Worm (Caenorhabditis elegans) whole organism, L2 larva: ENCODE measurements around the gene F58F12.1.

Source experiments
- F13H6.1 ChIP-seq: sonication (generic microtip); optimal IDR thresholded peaks from 2 replicates; lab custom pipeline; 2016; ENCODE audit warnings: missing genetic modification characterization, missing compliant biosample characterization
- R02D3.7 ChIP-seq: fragments of 150-350 bp; optimal IDR thresholded peaks from 2 replicates; lab custom pipeline; 2014; ENCODE audit warnings: missing biosample characterization, missing genetic modification characterization
- ceh-82 ChIP-seq: fragments of 150-350 bp; optimal IDR thresholded peaks from 2 replicates; lab custom pipeline; 2014; ENCODE audit warnings: missing biosample characterization, missing genetic modification characterization
- lin-13 ChIP-seq: fragments of 150-350 bp; optimal IDR thresholded peaks from 2 replicates; lab custom pipeline; 2014; ENCODE audit warnings: missing biosample characterization, missing genetic modification reagents, missing genetic modification characterization
- nhr-10 ChIP-seq: sonication (generic microtip); optimal IDR thresholded peaks from 2 replicates; lab custom pipeline; 2017; ENCODE audit warnings: missing biosample characterization, missing genetic modification characterization
- nhr-11 ChIP-seq: fragments of 150-350 bp; optimal IDR thresholded peaks from 2 replicates; lab custom pipeline; 2014; ENCODE audit warnings: missing biosample characterization, missing genetic modification characterization
- nhr-25 ChIP-seq: fragments of 150-350 bp; sonication (generic microtip); optimal IDR thresholded peaks from 3 replicates; lab custom pipeline; 2014; ENCODE audit warnings: missing biosample characterization, missing genetic modification characterization
- skn-1 ChIP-seq: sonication (generic microtip); optimal IDR thresholded peaks from 2 replicates; lab custom pipeline; 2017; ENCODE audit warnings: missing biosample characterization, missing genetic modification characterization
- zag-1 ChIP-seq: fragments of 150-350 bp; optimal IDR thresholded peaks from 2 replicates; lab custom pipeline; 2014; ENCODE audit warnings: missing biosample characterization, missing genetic modification characterization

DNA sequence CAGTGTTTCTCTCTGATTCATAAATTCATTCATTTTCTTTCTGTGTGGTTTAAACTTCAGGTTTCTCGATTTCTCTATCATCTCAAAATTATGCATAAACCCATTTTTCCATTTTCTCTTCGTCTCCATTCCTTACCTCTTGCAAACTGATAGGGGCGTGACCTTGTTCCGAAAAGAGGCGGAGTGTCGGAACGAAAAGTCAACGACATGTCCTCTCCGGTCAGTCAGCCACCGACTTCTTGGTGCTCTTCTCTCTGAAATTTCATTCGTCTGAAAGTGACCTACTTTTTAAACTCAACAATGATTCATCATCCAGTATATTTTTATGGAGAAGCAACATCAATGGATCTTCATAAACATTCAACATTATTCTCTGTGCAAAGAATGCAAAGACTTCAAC, 2.6 kb upstream of the F58F12.1 start, which contains the start of gene F58F12.12:
- TF ChIP-seq ceh-82 (tag; lab: Kevin White, UChicago) (no peak), zag-1 (tag; lab: Kevin White, UChicago) (no peak), nhr-11 (tag; lab: Kevin White, UChicago) (no peak), nhr-10 (tag; lab: Kevin White, UChicago) (no peak), skn-1 (tag; lab: Kevin White, UChicago) (no peak), F13H6.1 (tag; lab: Kevin White, UChicago) (no peak), R02D3.7 (tag; lab: Kevin White, UChicago) (no peak), nhr-25 (tag; lab: Kevin White, UChicago) (no peak), lin-13 (GFP tag; lab: Kevin White, UChicago) (no peak)
